Worm (Caenorhabditis elegans) whole organism, L2 larva: ENCODE results near the gene klp-11.

ENCODE experiments used
- C34F6.9 ChIP-seq: fragments of 150-350 bp; optimal IDR thresholded peaks from 2 replicates; lab custom pipeline; 2014; ENCODE audit warnings: missing biosample characterization, missing genetic modification characterization
- F13H6.1 ChIP-seq: sonication (generic microtip); optimal IDR thresholded peaks from 2 replicates; lab custom pipeline; 2016; ENCODE audit warnings: missing genetic modification characterization, missing compliant biosample characterization
- Y55F3AM.14 ChIP-seq: fragments of 200-800 bp; sonication (Bioruptor generic); optimal IDR thresholded peaks from 2 replicates; lab custom pipeline; 2018; ENCODE audit warnings: mild to moderate bottlenecking, missing genetic modification characterization, missing compliant biosample characterization
- aly-2 ChIP-seq: fragments of 150-350 bp; optimal IDR thresholded peaks from 2 replicates; lab custom pipeline; 2014; ENCODE audit warnings: missing biosample characterization, missing genetic modification characterization
- blmp-1 ChIP-seq: sonication (generic microtip); optimal IDR thresholded peaks from 2 replicates; lab custom pipeline; 2017; ENCODE audit warnings: missing genetic modification characterization, mild to moderate bottlenecking, missing compliant biosample characterization, antibody characterized with exemption, moderate library complexity; ENCODE audit not compliant: insufficient read depth
- ceh-16 ChIP-seq: fragments of 150-350 bp; optimal IDR thresholded peaks from 2 replicates; lab custom pipeline; 2014; ENCODE audit warnings: missing biosample characterization, missing genetic modification characterization
- ceh-82 ChIP-seq: fragments of 150-350 bp; optimal IDR thresholded peaks from 2 replicates; lab custom pipeline; 2014; ENCODE audit warnings: missing biosample characterization, missing genetic modification characterization
- crh-2 ChIP-seq: sonication (generic microtip); optimal IDR thresholded peaks from 2 replicates; lab custom pipeline; 2017; ENCODE audit warnings: missing biosample characterization, missing genetic modification characterization
- elt-3 ChIP-seq: sonication (generic microtip); optimal IDR thresholded peaks from 2 replicates; lab custom pipeline; 2017; ENCODE audit warnings: missing biosample characterization, missing genetic modification characterization
- fos-1 ChIP-seq: fragments of 150-350 bp; optimal IDR thresholded peaks from 2 replicates; lab custom pipeline; 2014; ENCODE audit warnings: missing biosample characterization, missing genetic modification characterization
- gmeb-1 ChIP-seq: fragments of 150-350 bp; optimal IDR thresholded peaks from 2 replicates; lab custom pipeline; 2014; ENCODE audit warnings: missing biosample characterization, missing genetic modification characterization
- lin-11 ChIP-seq: fragments of 150-350 bp; sonication (generic microtip); optimal IDR thresholded peaks from 2 replicates; lab custom pipeline; 2014; ENCODE audit warnings: missing biosample characterization, missing genetic modification characterization, inconsistent platforms, mixed read lengths
- lin-13 ChIP-seq: fragments of 150-350 bp; optimal IDR thresholded peaks from 2 replicates; lab custom pipeline; 2014; ENCODE audit warnings: missing biosample characterization, missing genetic modification reagents, missing genetic modification characterization
- lin-39 ChIP-seq: fragments of 150-350 bp; optimal IDR thresholded peaks from 2 replicates; lab custom pipeline; 2014; ENCODE audit warnings: missing biosample characterization, missing genetic modification reagents, missing genetic modification characterization
- lsy-2 ChIP-seq, 2 experiments: fragments of 150-350 bp in 1 of 2; sonication (generic microtip) in 1 of 2; optimal IDR thresholded peaks; 2 replicates each; lab custom pipeline; 2014 to 2017; ENCODE audit warnings: missing biosample characterization in 2 of 2, missing genetic modification characterization in 2 of 2
- mab-5 ChIP-seq: fragments of 150-350 bp; optimal IDR thresholded peaks from 2 replicates; lab custom pipeline; 2014; ENCODE audit warnings: missing biosample characterization, missing genetic modification characterization
- mdl-1 ChIP-seq, 2 experiments: fragments of 150-350 bp in 1 of 2; sonication (generic microtip) in 1 of 2; optimal IDR thresholded peaks; 2 replicates each; lab custom pipeline; 2017; ENCODE audit warnings: missing biosample characterization in 2 of 2, missing genetic modification characterization in 2 of 2
- nhr-10 ChIP-seq: sonication (generic microtip); optimal IDR thresholded peaks from 2 replicates; lab custom pipeline; 2017; ENCODE audit warnings: missing biosample characterization, missing genetic modification characterization
- nhr-11 ChIP-seq: fragments of 150-350 bp; optimal IDR thresholded peaks from 2 replicates; lab custom pipeline; 2014; ENCODE audit warnings: missing biosample characterization, missing genetic modification characterization
- nhr-12 ChIP-seq: fragments of 150-350 bp; optimal IDR thresholded peaks from 2 replicates; lab custom pipeline; 2014; ENCODE audit warnings: missing biosample characterization, missing genetic modification characterization
- nhr-129 ChIP-seq: fragments of 150-350 bp; optimal IDR thresholded peaks from 2 replicates; lab custom pipeline; 2014; ENCODE audit warnings: missing biosample characterization, missing genetic modification characterization
- nhr-23 ChIP-seq: fragments of 150-350 bp; optimal IDR thresholded peaks from 2 replicates; lab custom pipeline; 2014; ENCODE audit warnings: missing biosample characterization, missing genetic modification reagents, missing genetic modification characterization
- peb-1 ChIP-seq: fragments of 150-350 bp; optimal IDR thresholded peaks from 2 replicates; lab custom pipeline; 2014; ENCODE audit warnings: missing biosample characterization, missing genetic modification characterization
- sem-4 ChIP-seq: fragments of 150-350 bp; optimal IDR thresholded peaks from 2 replicates; lab custom pipeline; 2014; ENCODE audit warnings: missing biosample characterization, missing genetic modification reagents, missing genetic modification characterization
- skn-1 ChIP-seq: sonication (generic microtip); optimal IDR thresholded peaks from 2 replicates; lab custom pipeline; 2017; ENCODE audit warnings: missing biosample characterization, missing genetic modification characterization
- sma-9 ChIP-seq, 2 experiments: fragments of 150-350 bp in 1 of 2; sonication (generic microtip) in 1 of 2; optimal IDR thresholded peaks; 2 replicates each; lab custom pipeline; 2014 to 2016; ENCODE audit warnings: missing genetic modification characterization in 2 of 2, mild to moderate bottlenecking in 1 of 2, missing biosample characterization in 1 of 2, missing compliant biosample characterization in 1 of 2, missing genetic modification reagents in 1 of 2, moderate library complexity in 1 of 2
- snpc-4 ChIP-seq: fragments of 150-350 bp; optimal IDR thresholded peaks from 2 replicates; lab custom pipeline; 2014; ENCODE audit warnings: missing biosample characterization, missing genetic modification characterization
- unc-39 ChIP-seq: fragments of 150-350 bp; optimal IDR thresholded peaks from 2 replicates; lab custom pipeline; 2014; ENCODE audit warnings: missing biosample characterization, missing genetic modification characterization
- unc-55 ChIP-seq: fragments of 150-350 bp; sonication (generic microtip); optimal IDR thresholded peaks from 3 replicates; lab custom pipeline; 2014; ENCODE audit warnings: missing biosample characterization, missing genetic modification reagents, missing genetic modification characterization
- unc-62 ChIP-seq: fragments of 150-350 bp; optimal IDR thresholded peaks from 2 replicates; lab custom pipeline; 2014; ENCODE audit warnings: missing biosample characterization, missing genetic modification reagents, missing genetic modification characterization
- zag-1 ChIP-seq: fragments of 150-350 bp; optimal IDR thresholded peaks from 2 replicates; lab custom pipeline; 2014; ENCODE audit warnings: missing biosample characterization, missing genetic modification characterization
- ztf-4 ChIP-seq: fragments of 150-350 bp; optimal IDR thresholded peaks from 2 replicates; lab custom pipeline; 2014; ENCODE audit warnings: missing biosample characterization, missing genetic modification characterization

Gene klp-11

ce11 chrIV:8758620-8759019 is 3.2 kb downstream of the klp-11 start:
- TF ChIP-seq crh-2 (tag; lab: Kevin White, UChicago): peak; percentile 50
- TF ChIP-seq gmeb-1: no peak
- peak; percentile 34 for TF ChIP-seq lin-13 (GFP tag; lab: Kevin White, UChicago)
- TF ChIP-seq unc-55 (GFP tag; lab: Kevin White, UChicago): peak; percentile 85
- TF ChIP-seq zag-1 (tag; lab: Kevin White, UChicago): peak; percentile 50
- TF ChIP-seq ztf-4 (tag; lab: Kevin White, UChicago): no peak
- peak; percentile 26 for TF ChIP-seq fos-1 (tag; lab: Kevin White, UChicago)
- TF ChIP-seq nhr-129 (tag; lab: Kevin White, UChicago): peak; percentile 37
- TF ChIP-seq C34F6.9 (tag; lab: Kevin White, UChicago): peak; percentile 54
- TF ChIP-seq lsy-2 (tag; optimal IDR thresholded peaks at IDR 0.05; lab: Kevin White, UChicago): peak in 1 of 2 experiments; percentile 64
- TF ChIP-seq, all 48 proteins: peak for 8

- TF ChIP-seq mab-5 (tag; lab: Kevin White, UChicago) (no peak), F13H6.1 (peak; percentile 64), crh-2 (tag; lab: Kevin White, UChicago) (peak; percentile 35), sma-9 (GFP tag; optimal IDR thresholded peaks at IDR 0.05; lab: Kevin White, UChicago) (peak; percentile 14), sma-9 (tag; optimal IDR thresholded peaks at IDR 0.05; lab: Kevin White, UChicago) (no peak), ceh-82 (no peak), nhr-129 (tag; lab: Kevin White, UChicago) (peak; percentile 26), fos-1 (tag; lab: Kevin White, UChicago) (peak; percentile 90), nhr-11 (tag; lab: Kevin White, UChicago) (no peak), unc-55 (GFP tag; lab: Kevin White, UChicago) (peak; percentile 12), lin-13 (GFP tag; lab: Kevin White, UChicago) (no peak), C34F6.9 (tag; lab: Kevin White, UChicago) (peak; percentile 7)
Observed at ce11 chrIV:8757729-8758128, 4.1 kb downstream of the klp-11 start.

- TF ChIP-seq unc-55 (GFP tag; lab: Kevin White, UChicago): no peak
- no peak for TF ChIP-seq nhr-10 (tag; lab: Kevin White, UChicago)
- TF ChIP-seq sem-4: no peak
- no peak for TF ChIP-seq lin-39 (tag; lab: Kevin White, UChicago)
- TF ChIP-seq peb-1 (tag; lab: Kevin White, UChicago): no peak
- no peak for TF ChIP-seq nhr-11 (tag; lab: Kevin White, UChicago)
- TF ChIP-seq lin-11: no peak
- no peak for TF ChIP-seq F13H6.1
- TF ChIP-seq unc-62: no peak
- no peak for TF ChIP-seq fos-1 (tag; lab: Kevin White, UChicago)
- no peak for TF ChIP-seq nhr-129 (tag; lab: Kevin White, UChicago)
- no peak for TF ChIP-seq aly-2 (tag; lab: Kevin White, UChicago)
- no peak for TF ChIP-seq elt-3
- no peak for TF ChIP-seq snpc-4
- TF ChIP-seq nhr-12 (tag; lab: Kevin White, UChicago): no peak
Observed at ce11 chrIV:8754727-8755126, 7.1 kb downstream of the klp-11 start, which contains the start of gene elli-1. Gene elli-1 (minus strand): TSS chrIV:8754827.

ce11 chrIV:8754146-8754545 is 7.7 kb downstream of the klp-11 start:
- TF ChIP-seq ceh-16 (tag; lab: Kevin White, UChicago) (no peak), lin-39 (tag; lab: Kevin White, UChicago) (no peak), skn-1 (no peak), nhr-10 (tag; lab: Kevin White, UChicago) (no peak), blmp-1 (tag; lab: Kevin White, UChicago) (no peak), Y55F3AM.14 (GFP tag; lab: Kevin White, UChicago) (no peak), mdl-1 (tag; optimal IDR thresholded peaks at IDR 0.05; lab: Kevin White, UChicago) (no peak), lin-13 (GFP tag; lab: Kevin White, UChicago) (no peak), nhr-23 (tag; lab: Kevin White, UChicago) (no peak), nhr-11 (tag; lab: Kevin White, UChicago) (no peak)

- TF ChIP-seq nhr-23 (tag; lab: Kevin White, UChicago) (no peak), unc-39 (tag; lab: Kevin White, UChicago) (no peak), lin-11 (no peak), crh-2 (tag; lab: Kevin White, UChicago) (no peak)
Observed at ce11 chrIV:8752492-8752891, 9.4 kb downstream of the klp-11 start.
